Worm (Caenorhabditis elegans) whole organism, L2 larva: ENCODE data around the gene tag-164.

Source experiments
- ama-1 ChIP-seq: fragments of 150-350 bp; optimal IDR thresholded peaks from 2 replicates; lab custom pipeline; 2018; ENCODE audit warnings: inconsistent platforms
- elt-1 ChIP-seq: fragments of 150-350 bp; optimal IDR thresholded peaks from 2 replicates; lab custom pipeline; 2014; ENCODE audit warnings: missing biosample characterization, missing genetic modification characterization
- lsy-2 ChIP-seq, 2 experiments: fragments of 150-350 bp in 1 of 2; sonication (generic microtip) in 1 of 2; optimal IDR thresholded peaks; 2 replicates each; lab custom pipeline; 2014 to 2017; ENCODE audit warnings: missing biosample characterization in 2 of 2, missing genetic modification characterization in 2 of 2
- snpc-4 ChIP-seq: fragments of 150-350 bp; optimal IDR thresholded peaks from 2 replicates; lab custom pipeline; 2014; ENCODE audit warnings: missing biosample characterization, missing genetic modification characterization

- TF ChIP-seq ama-1: peak; percentile 81
- peak; percentile 94 to 97 for TF ChIP-seq lsy-2 (tag; optimal IDR thresholded peaks at IDR 0.05; lab: Kevin White, UChicago)
- peak; percentile 20 for TF ChIP-seq snpc-4 (tag; lab: Kevin White, UChicago)
- no peak for TF ChIP-seq elt-1 (tag; lab: Kevin White, UChicago)
Observed at ce11 chrIII:13465918-13466592, 6.7 kb downstream of the tag-164 start, which contains the start of gene cdk-5.
